Worm (Caenorhabditis elegans): ENCODE results near the gene K04A8.20.

Gene K04A8.20

DNA sequence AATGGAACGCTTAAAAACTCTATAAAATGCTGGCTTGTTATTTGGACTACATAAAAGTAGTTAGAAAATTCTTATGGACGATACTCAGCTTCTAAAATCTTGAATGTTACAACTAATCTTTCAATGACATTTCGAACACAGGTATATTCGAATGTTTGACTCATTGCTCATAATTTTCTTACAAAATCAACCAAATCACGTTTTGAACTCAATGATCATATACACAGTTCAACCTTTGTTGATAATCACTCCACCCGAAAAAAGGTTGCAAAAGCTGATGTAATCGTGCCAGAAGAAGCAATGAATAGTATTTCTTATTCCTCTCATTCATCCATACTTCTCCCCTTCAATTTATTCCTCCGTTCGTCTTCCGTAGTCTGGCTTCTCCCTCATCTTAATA, at the start of gene K04A8.20:
Gene K04A8.20, plus strand, starts transcription at position 301 of the 400 bp plus-strand sequence.
- TF ChIP-seq unc-39 (tag; optimal IDR thresholded peaks at IDR 0.05) (no peak), unc-120 (tag; optimal IDR thresholded peaks at IDR 0.05; ENCODE audit: poor library complexity, severe bottlenecking) (no peak), zip-8 (tag; optimal IDR thresholded peaks at IDR 0.05) (no peak), bed-3 (GFP tag; optimal IDR thresholded peaks at IDR 0.05) (no peak), lin-32 (GFP tag; optimal IDR thresholded peaks at IDR 0.05) (no peak), blmp-1 (tag; optimal IDR thresholded peaks at IDR 0.05) (no peak), sem-2 (GFP tag; optimal IDR thresholded peaks at IDR 0.05) (no peak), nhr-28 (tag; optimal IDR thresholded peaks at IDR 0.05) (no peak), sptf-1 (tag; optimal IDR thresholded peaks at IDR 0.05) (no peak), cnd-1 (tag; optimal IDR thresholded peaks at IDR 0.05) (no peak), nhr-237 (tag; optimal IDR thresholded peaks at IDR 0.05) (no peak), unc-62 (GFP tag; optimal IDR thresholded peaks at IDR 0.05) (no peak), drap-1 (GFP tag; optimal IDR thresholded peaks at IDR 0.05) (no peak), ceh-39 (tag; optimal IDR thresholded peaks at IDR 0.05) (no peak), mep-1 (tag; optimal IDR thresholded peaks at IDR 0.05) (no peak), ceh-43 (GFP tag; optimal IDR thresholded peaks at IDR 0.05) (no peak), tbx-8 (GFP tag; optimal IDR thresholded peaks at IDR 0.05) (no peak), elt-1 (tag; optimal IDR thresholded peaks at IDR 0.05; ENCODE audit: borderline replicate concordance, insufficient read depth) (no peak), mls-2 (tag; optimal IDR thresholded peaks at IDR 0.05) (no peak)

DNA sequence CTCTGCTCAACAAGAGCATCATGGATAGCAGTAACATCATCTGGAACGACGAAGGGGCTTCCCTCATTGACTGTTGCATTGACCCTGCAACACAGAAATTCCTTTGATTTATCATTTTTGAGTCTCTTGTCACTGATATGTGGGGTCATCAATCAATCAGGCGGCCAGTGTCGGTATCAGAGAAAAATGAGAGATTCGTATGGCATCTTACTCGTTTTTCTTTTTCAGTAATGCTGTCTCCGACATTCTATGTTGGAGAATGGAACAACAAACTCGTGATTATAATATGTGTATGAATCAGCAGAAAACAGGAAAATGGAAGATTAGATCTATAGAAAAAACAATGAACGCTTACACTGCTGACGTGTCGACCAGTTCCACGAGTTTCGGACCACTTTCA, 46.1 kb upstream of the K04A8.20 start:
- TF ChIP-seq lin-13 (tag; optimal IDR thresholded peaks at IDR 0.05) (no peak), bed-3 (GFP tag; optimal IDR thresholded peaks at IDR 0.05) (no peak), nhr-237 (tag; optimal IDR thresholded peaks at IDR 0.05) (no peak), nhr-28 (tag; optimal IDR thresholded peaks at IDR 0.05) (no peak), unc-62 (GFP tag; optimal IDR thresholded peaks at IDR 0.05) (peak; percentile 9), elt-3 (tag; optimal IDR thresholded peaks at IDR 0.05) (no peak), unc-39 (tag; optimal IDR thresholded peaks at IDR 0.05) (no peak), mep-1 (tag; optimal IDR thresholded peaks at IDR 0.05) (no peak)

DNA sequence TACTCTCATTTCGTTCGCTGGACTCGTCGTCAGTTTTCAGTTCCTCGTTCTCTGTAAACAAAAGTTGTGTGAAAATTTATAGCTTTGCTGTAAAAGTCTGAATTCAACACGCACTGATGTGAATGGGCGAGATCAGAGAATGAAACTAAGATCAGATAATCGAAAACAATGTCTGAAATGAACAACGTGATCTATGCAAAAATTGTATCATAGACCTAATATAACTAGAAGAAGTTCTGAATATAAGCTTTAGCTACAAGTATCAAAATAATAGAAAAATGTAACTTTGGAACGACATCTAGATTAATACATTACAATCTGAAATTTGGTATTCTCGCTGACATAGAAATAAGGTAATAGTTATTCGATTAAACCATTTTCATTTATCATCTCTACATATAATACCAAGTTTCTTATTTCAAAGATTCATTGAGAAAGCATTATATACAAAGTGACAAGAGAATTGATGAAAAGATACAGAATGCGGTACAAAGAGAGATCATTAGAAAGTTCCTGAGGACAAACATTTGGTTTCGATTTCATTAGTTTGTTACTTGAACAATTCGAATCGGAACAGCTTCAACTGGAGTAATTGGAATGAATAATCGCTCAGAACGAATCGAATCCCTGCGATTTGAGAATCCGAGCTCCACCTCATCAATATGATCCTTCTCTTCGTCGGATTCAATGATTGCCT, 45.0 kb upstream of the K04A8.20 start, which contains the start of gene moc-2:
Gene moc-2, minus strand, starts transcription at position 51 of the 697 bp plus-strand sequence.
- TF ChIP-seq unc-39 (tag; optimal IDR thresholded peaks at IDR 0.05) (no peak), ham-2 (GFP tag; optimal IDR thresholded peaks at IDR 0.05) (no peak), nhr-28 (tag; optimal IDR thresholded peaks at IDR 0.05) (no peak), sem-2 (GFP tag; optimal IDR thresholded peaks at IDR 0.05) (no peak), ceh-43 (GFP tag; optimal IDR thresholded peaks at IDR 0.05) (no peak)

ce11 chrV:6505339-6505811, 43.9 kb upstream of the K04A8.20 start, which contains the start of gene W01A11.7:
Gene W01A11.7 (minus strand): TSS chrV:6505389.
- TF ChIP-seq tbx-8 (GFP tag; optimal IDR thresholded peaks at IDR 0.05), result no peak
- no peak for TF ChIP-seq nhr-237 (tag; optimal IDR thresholded peaks at IDR 0.05)
- TF ChIP-seq elt-1 (tag; optimal IDR thresholded peaks at IDR 0.05; ENCODE audit: borderline replicate concordance, insufficient read depth), result no peak
- no peak for TF ChIP-seq mab-5 (tag; optimal IDR thresholded peaks at IDR 0.05)
- no peak for TF ChIP-seq unc-62 (GFP tag; optimal IDR thresholded peaks at IDR 0.05)
- no peak for TF ChIP-seq blmp-1 (tag; optimal IDR thresholded peaks at IDR 0.05)
- TF ChIP-seq mls-2 (tag; optimal IDR thresholded peaks at IDR 0.05), result no peak
- TF ChIP-seq sptf-1 (tag; optimal IDR thresholded peaks at IDR 0.05), result no peak
- no peak for TF ChIP-seq nhr-28 (tag; optimal IDR thresholded peaks at IDR 0.05)
- TF ChIP-seq ceh-43 (GFP tag; optimal IDR thresholded peaks at IDR 0.05), result no peak
- TF ChIP-seq nhr-12 (tag; optimal IDR thresholded peaks at IDR 0.05), result no peak
- TF ChIP-seq zip-8 (tag; optimal IDR thresholded peaks at IDR 0.05), result no peak
- no peak for TF ChIP-seq ham-2 (GFP tag; optimal IDR thresholded peaks at IDR 0.05)
- no peak for TF ChIP-seq snpc-4 (tag; optimal IDR thresholded peaks at IDR 0.05)
- no peak for TF ChIP-seq ces-1 (GFP tag; optimal IDR thresholded peaks at IDR 0.05)

DNA sequence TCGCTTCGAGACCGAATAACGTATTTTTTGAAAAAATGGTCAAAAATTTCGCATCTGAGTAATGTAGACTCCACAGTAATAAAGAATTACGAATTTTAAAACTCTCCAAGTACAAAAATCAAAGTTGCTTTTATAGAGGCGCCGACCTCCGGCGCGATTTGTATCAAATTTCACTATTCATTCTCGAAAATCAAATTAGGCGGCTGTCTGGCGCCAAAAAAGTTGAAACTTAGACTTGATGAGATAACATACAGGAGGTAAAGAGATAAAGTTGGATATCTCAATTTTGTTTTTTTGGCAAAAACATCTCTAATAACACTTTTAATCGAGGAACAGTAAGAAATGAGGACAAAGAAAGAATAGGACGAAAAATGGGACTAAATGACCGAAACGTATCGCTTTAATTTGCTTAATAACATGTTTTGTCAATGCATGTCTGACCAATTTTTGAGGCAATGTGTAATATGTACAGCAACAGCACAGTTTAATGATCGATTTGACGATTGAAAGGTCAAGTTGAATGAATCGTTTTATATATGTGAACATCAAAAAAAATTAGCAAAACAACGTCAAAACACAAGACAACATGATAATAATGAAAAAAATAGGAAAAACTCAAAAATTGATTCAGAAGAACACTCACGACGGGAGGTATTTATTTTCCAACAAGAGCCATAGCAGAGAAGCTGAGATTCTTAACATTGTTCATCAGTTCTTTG, 42.9 kb upstream of the K04A8.20 start:
- TF ChIP-seq lsy-2 (tag; optimal IDR thresholded peaks at IDR 0.05), result no peak

Measured in whole organism, mixed stage, embryonic.